Worm (Caenorhabditis elegans): ENCODE results near the gene Y64G10A.7.

- TF ChIP-seq ama-1 (optimal IDR thresholded peaks at IDR 0.05) = no peak
- TF ChIP-seq B0310.2 (tag; optimal IDR thresholded peaks at IDR 0.05) = no peak
- TF ChIP-seq ceh-36 (tag; optimal IDR thresholded peaks at IDR 0.05) = no peak
- no peak for TF ChIP-seq hmg-4 (GFP tag; optimal IDR thresholded peaks at IDR 0.05)
- no peak for TF ChIP-seq pes-1 (GFP tag; IDR thresholded peaks at IDR 0.05)
- TF ChIP-seq aly-1 (tag; optimal IDR thresholded peaks at IDR 0.05) = no peak
- no peak for TF ChIP-seq scrt-1 (GFP tag; IDR thresholded peaks at IDR 0.05)
- TF ChIP-seq F13C5.2 (tag; optimal IDR thresholded peaks at IDR 0.05) = no peak
- no peak for TF ChIP-seq tra-4 (tag; optimal IDR thresholded peaks at IDR 0.05)
- TF ChIP-seq sea-1 (GFP tag; conservative IDR thresholded peaks at IDR 0.05) = no peak
Observed at ce11 chrIV:14269932-14270331, 21.8 kb upstream of the Y64G10A.7 start.

Data from whole organism, early embryonic.